Fruit fly (Drosophila melanogaster) whole organism, pupa: ENCODE data around the gene CG7497.

ENCODE experiments used
- CG10348 ChIP-seq: fragments of 200-800 bp; sonication (Bioruptor generic); IDR thresholded peaks from 2 replicates; pipeline ENCODE4 v1.3.6; 2022; ENCODE audit warnings: missing biosample characterization, missing genetic modification characterization
- CG12605 ChIP-seq: fragments of 200-800 bp; sonication (Bioruptor generic); IDR thresholded peaks from 2 replicates; pipeline ENCODE4 v1.3.6; 2022; ENCODE audit warnings: missing biosample characterization, missing genetic modification characterization
- CG13204 ChIP-seq: fragments of 200-800 bp; sonication (Bioruptor generic); optimal IDR thresholded peaks from 2 replicates; lab custom pipeline; 2018; ENCODE audit warnings: missing biosample characterization, mild to moderate bottlenecking, missing genetic modification characterization, moderate library complexity
- CG14655 ChIP-seq: fragments of 200-800 bp; sonication (Bioruptor generic); optimal IDR thresholded peaks from 3 replicates; lab custom pipeline; 2017; ENCODE audit warnings: mild to moderate bottlenecking, missing biosample characterization, missing genetic modification reagents, missing genetic modification characterization
- CG4496 ChIP-seq: fragments of 200-800 bp; sonication (Bioruptor generic); IDR thresholded peaks from 3 replicates; pipeline ENCODE4 v1.3.6; 2022; ENCODE audit warnings: missing biosample characterization, missing genetic modification characterization
- CG8159 ChIP-seq: fragments of 200-800 bp; sonication (Bioruptor generic); optimal IDR thresholded peaks from 3 replicates; lab custom pipeline; 2018; ENCODE audit warnings: missing biosample characterization, mild to moderate bottlenecking, missing genetic modification characterization, moderate library complexity
- Ets98B ChIP-seq: fragments of 200-800 bp; sonication (Bioruptor generic); IDR thresholded peaks from 2 replicates; pipeline ENCODE4 v1.3.6; 2022; ENCODE audit warnings: missing biosample characterization, missing genetic modification characterization
- fd96Ca ChIP-seq: fragments of 200-800 bp; sonication (Bioruptor generic); IDR thresholded peaks from 3 replicates; pipeline ENCODE4 v1.3.6; 2022; ENCODE audit warnings: missing biosample characterization, missing genetic modification characterization
- gl ChIP-seq: fragments of 200-800 bp; sonication (Bioruptor generic); optimal IDR thresholded peaks from 2 replicates; lab custom pipeline; 2018; ENCODE audit warnings: missing biosample characterization, mild to moderate bottlenecking, missing genetic modification characterization

DNA sequence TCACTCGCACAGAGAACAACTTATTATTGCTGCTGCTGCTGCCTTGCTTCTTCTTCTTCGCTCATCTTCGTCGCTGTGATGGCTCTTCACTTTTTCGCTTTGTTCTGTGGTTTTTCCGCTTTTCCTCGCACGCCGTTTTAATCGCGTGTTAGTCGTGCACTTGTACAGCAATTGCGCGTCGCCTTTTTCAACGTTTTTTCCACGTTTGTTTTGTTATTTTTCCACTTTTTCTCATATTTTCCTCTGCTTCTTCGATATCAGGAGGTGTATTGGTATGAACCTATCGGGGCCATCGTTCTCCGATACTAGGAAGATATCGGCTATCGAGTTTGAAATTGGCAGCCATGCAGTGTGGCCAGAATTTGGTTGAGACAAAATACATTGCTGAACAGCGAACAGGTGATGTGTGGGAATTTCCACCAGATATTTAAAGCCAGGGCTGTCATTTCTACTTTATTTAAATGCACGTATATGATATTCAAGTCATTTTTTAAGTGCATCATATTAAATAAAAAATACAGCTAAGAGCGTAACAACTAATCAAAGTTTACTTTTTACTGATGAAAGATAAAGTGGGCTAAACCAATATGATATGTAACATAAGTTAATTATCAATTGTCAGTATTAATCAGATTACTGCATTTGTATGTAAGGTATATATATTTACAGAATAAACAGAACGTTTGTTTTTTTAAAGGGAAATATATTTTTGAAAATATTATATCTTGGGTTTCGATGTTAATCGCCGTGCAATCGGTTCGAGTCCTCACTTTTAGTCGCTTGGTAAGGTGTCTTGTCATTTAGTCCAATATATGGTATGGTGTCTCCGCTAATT, 35.9 kb downstream of the CG7497 start, which contains the start of gene Crtc:
- no peak for TF ChIP-seq gl
- TF ChIP-seq CG4496 (GFP tag; lab: Robert Waterston, UW): no peak
- no peak for TF ChIP-seq CG13204
- no peak for TF ChIP-seq CG8159
- no peak for TF ChIP-seq fd96Ca (GFP tag; lab: Robert Waterston, UW)
- TF ChIP-seq CG12605: no peak
- no peak for TF ChIP-seq CG14655 (GFP tag; lab: Kevin White, UChicago)
- no peak for TF ChIP-seq CG10348
- no peak; the same call in 1 of the 2 replicates for TF ChIP-seq Ets98B
